Worm (Caenorhabditis elegans) whole organism, late embryonic: ENCODE data around the gene rpl-36.A.

Source experiments
- K02D7.2 ChIP-seq: sonication (generic microtip); optimal IDR thresholded peaks from 2 replicates; lab custom pipeline; 2017; ENCODE audit warnings: mild to moderate bottlenecking, missing genetic modification characterization, missing compliant biosample characterization
- K09A11.1 ChIP-seq: sonication (generic microtip); optimal IDR thresholded peaks from 2 replicates; lab custom pipeline; 2017; ENCODE audit warnings: antibody characterized with exemption, mild to moderate bottlenecking, missing genetic modification characterization, missing compliant biosample characterization; ENCODE audit not compliant: insufficient read depth
- Y22D7AL.16 ChIP-seq: sonication (generic microtip); optimal IDR thresholded peaks from 2 replicates; lab custom pipeline; 2016; ENCODE audit warnings: missing genetic modification characterization, missing compliant biosample characterization
- ahr-1 ChIP-seq: sonication (generic microtip); optimal IDR thresholded peaks from 2 replicates; lab custom pipeline; 2016; ENCODE audit warnings: missing genetic modification characterization, missing compliant biosample characterization
- ceh-14 ChIP-seq: sonication (generic microtip); optimal IDR thresholded peaks from 2 replicates; lab custom pipeline; 2016; ENCODE audit warnings: missing genotype, missing genetic modification characterization, missing compliant biosample characterization
- ceh-18 ChIP-seq: sonication (generic microtip); optimal IDR thresholded peaks from 2 replicates; lab custom pipeline; 2016; ENCODE audit warnings: missing genetic modification characterization, missing compliant biosample characterization
- ceh-19 ChIP-seq: fragments of 200-800 bp; sonication (Bioruptor generic); optimal IDR thresholded peaks from 2 replicates; lab custom pipeline; 2018; ENCODE audit warnings: mild to moderate bottlenecking, missing genetic modification characterization, missing compliant biosample characterization
- ceh-24 ChIP-seq: sonication (generic microtip); optimal IDR thresholded peaks from 2 replicates; lab custom pipeline; 2016; ENCODE audit warnings: mild to moderate bottlenecking, missing genetic modification characterization, missing compliant biosample characterization
- ceh-30 ChIP-seq: fragments of 150-350 bp; optimal IDR thresholded peaks from 2 replicates; lab custom pipeline; 2014; ENCODE audit warnings: missing biosample characterization, missing genetic modification characterization
- ceh-31 ChIP-seq: sonication (generic microtip); optimal IDR thresholded peaks from 2 replicates; lab custom pipeline; 2016; ENCODE audit warnings: missing genetic modification characterization, missing compliant biosample characterization
- ceh-34 ChIP-seq: sonication (generic microtip); optimal IDR thresholded peaks from 2 replicates; lab custom pipeline; 2016; ENCODE audit warnings: mild to moderate bottlenecking, missing genetic modification characterization, missing compliant biosample characterization
- ceh-45 ChIP-seq: fragments of 200-800 bp; sonication (Bioruptor generic); IDR thresholded peaks from 2 replicates; pipeline ENCODE4 v1.3.6; 2022; ENCODE audit warnings: missing genetic modification reagents, missing genetic modification characterization, missing compliant biosample characterization
- ceh-48 ChIP-seq: sonication (generic microtip); optimal IDR thresholded peaks from 2 replicates; lab custom pipeline; 2016; ENCODE audit warnings: missing genetic modification characterization, inconsistent platforms, missing compliant biosample characterization
- ceh-6 ChIP-seq: fragments of 200-800 bp; sonication (Bioruptor generic); optimal IDR thresholded peaks from 2 replicates; lab custom pipeline; 2018; ENCODE audit warnings: mild to moderate bottlenecking, missing genetic modification characterization, missing compliant biosample characterization
- dve-1 ChIP-seq: sonication (generic microtip); optimal IDR thresholded peaks from 2 replicates; lab custom pipeline; 2017; ENCODE audit warnings: antibody characterized with exemption, mild to moderate bottlenecking, missing genetic modification characterization, missing compliant biosample characterization
- elt-4 ChIP-seq: sonication (generic microtip); optimal IDR thresholded peaks from 2 replicates; lab custom pipeline; 2016; ENCODE audit warnings: missing genetic modification characterization, missing compliant biosample characterization
- fkh-10 ChIP-seq: fragments of 150-350 bp; optimal IDR thresholded peaks from 2 replicates; lab custom pipeline; 2014; ENCODE audit warnings: missing biosample characterization, missing genetic modification reagents, missing genetic modification characterization
- hlh-13 ChIP-seq: fragments of 200-800 bp; sonication (Bioruptor generic); optimal IDR thresholded peaks from 2 replicates; lab custom pipeline; 2018; ENCODE audit warnings: mild to moderate bottlenecking, missing genetic modification characterization, missing compliant biosample characterization
- hlh-6 ChIP-seq: sonication (generic microtip); optimal IDR thresholded peaks from 2 replicates; lab custom pipeline; 2016; ENCODE audit warnings: missing genotype, missing genetic modification characterization, missing compliant biosample characterization
- madf-2 ChIP-seq: sonication (generic microtip); optimal IDR thresholded peaks from 2 replicates; lab custom pipeline; 2017; ENCODE audit warnings: missing genetic modification characterization, missing compliant biosample characterization
- mec-3 ChIP-seq: sonication (generic microtip); optimal IDR thresholded peaks from 2 replicates; lab custom pipeline; 2016; ENCODE audit warnings: borderline replicate concordance, missing genetic modification characterization, missing compliant biosample characterization
- nfya-1 ChIP-seq: sonication (generic microtip); optimal IDR thresholded peaks from 2 replicates; lab custom pipeline; 2017; ENCODE audit warnings: missing genetic modification characterization, mild to moderate bottlenecking, missing compliant biosample characterization, antibody characterized with exemption, moderate library complexity
- nhr-11 ChIP-seq: fragments of 150-350 bp; optimal IDR thresholded peaks from 2 replicates; lab custom pipeline; 2014; ENCODE audit warnings: missing biosample characterization, missing genetic modification characterization
- npax-4 ChIP-seq: sonication (generic microtip); optimal IDR thresholded peaks from 2 replicates; lab custom pipeline; 2016; ENCODE audit warnings: missing genetic modification characterization, missing compliant biosample characterization
- odd-2 ChIP-seq: sonication (generic microtip); optimal IDR thresholded peaks from 2 replicates; lab custom pipeline; 2017; ENCODE audit warnings: antibody characterized with exemption, mild to moderate bottlenecking, missing genetic modification characterization, missing compliant biosample characterization
- pat-9 ChIP-seq: fragments of 200-800 bp; sonication (Bioruptor generic); optimal IDR thresholded peaks from 2 replicates; lab custom pipeline; 2018; ENCODE audit warnings: mild to moderate bottlenecking, missing genetic modification characterization, moderate library complexity, missing compliant biosample characterization
- pax-1 ChIP-seq: fragments of 150-350 bp; optimal IDR thresholded peaks from 2 replicates; lab custom pipeline; 2014; ENCODE audit warnings: missing biosample characterization, missing genetic modification characterization
- pqm-1 ChIP-seq: sonication (generic microtip); optimal IDR thresholded peaks from 2 replicates; lab custom pipeline; 2016; ENCODE audit warnings: missing genetic modification characterization, missing compliant biosample characterization
- ref-2 ChIP-seq: sonication (generic microtip); optimal IDR thresholded peaks from 2 replicates; lab custom pipeline; 2016; ENCODE audit warnings: missing genetic modification characterization, missing compliant biosample characterization
- rnt-1 ChIP-seq: sonication (generic microtip); optimal IDR thresholded peaks from 2 replicates; lab custom pipeline; 2016; ENCODE audit warnings: missing genetic modification characterization, missing compliant biosample characterization
- sox-4 ChIP-seq: sonication (generic microtip); optimal IDR thresholded peaks from 2 replicates; lab custom pipeline; 2017; ENCODE audit warnings: mild to moderate bottlenecking, missing genetic modification characterization, inconsistent platforms, missing compliant biosample characterization
- tbx-2 ChIP-seq: sonication (generic microtip); optimal IDR thresholded peaks from 2 replicates; lab custom pipeline; 2016; ENCODE audit warnings: missing genetic modification characterization, missing compliant biosample characterization
- unc-42 ChIP-seq: sonication (generic microtip); optimal IDR thresholded peaks from 2 replicates; lab custom pipeline; 2016; ENCODE audit warnings: missing genotype, missing genetic modification characterization, missing compliant biosample characterization
- unc-55 ChIP-seq: sonication (generic microtip); optimal IDR thresholded peaks from 2 replicates; lab custom pipeline; 2017; ENCODE audit warnings: missing biosample characterization, missing genetic modification reagents, missing genetic modification characterization
- zip-5 ChIP-seq: sonication (generic microtip); optimal IDR thresholded peaks from 2 replicates; lab custom pipeline; 2016; ENCODE audit warnings: missing genetic modification characterization, missing compliant biosample characterization

The rpl-36.A gene

ce11 chrII:11091577-11091976 is 5.4 kb downstream of the rpl-36.A start:
- TF ChIP-seq pax-1 (tag; lab: Kevin White, UChicago) (no peak), ceh-30 (tag; lab: Kevin White, UChicago) (no peak), unc-42 (tag; lab: Kevin White, UChicago) (peak; percentile 91), pqm-1 (no peak), fkh-10 (GFP tag; lab: Kevin White, UChicago) (peak; percentile 37), zip-5 (tag; lab: Kevin White, UChicago) (no peak), ceh-34 (no peak), ceh-48 (tag; lab: Kevin White, UChicago) (no peak), hlh-13 (GFP tag; lab: Kevin White, UChicago) (no peak), Y22D7AL.16 (tag; lab: Kevin White, UChicago) (no peak)

DNA sequence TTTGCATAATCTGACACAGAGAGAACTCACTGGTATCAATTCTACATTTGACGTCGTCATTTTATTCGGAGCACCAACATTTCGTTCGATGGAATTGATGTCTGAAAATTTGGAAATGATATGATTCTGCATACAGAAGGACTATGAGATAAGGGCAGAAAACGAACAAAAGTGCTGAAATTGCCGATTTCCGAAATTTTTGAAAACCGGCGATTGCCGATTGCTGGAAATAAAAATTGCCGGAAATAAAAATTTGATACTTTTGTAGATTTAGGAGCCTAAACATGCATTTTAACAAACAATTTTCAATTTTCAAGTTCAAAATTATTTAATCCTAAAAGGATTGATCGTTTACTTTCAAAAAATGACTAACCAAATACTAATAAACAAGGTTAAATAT is 7.6 kb downstream of the rpl-36.A start, which contains the start of gene unc-53:
TSS of gene unc-53 (minus strand) at position 101 of the 400 bp plus-strand sequence.
- TF ChIP-seq ceh-24 (no peak), ceh-34 (no peak), ceh-19 (GFP tag; lab: Kevin White, UChicago) (no peak), ceh-18 (tag; lab: Kevin White, UChicago) (no peak), pat-9 (tag; lab: Kevin White, UChicago) (no peak), tbx-2 (no peak), sox-4 (tag; lab: Kevin White, UChicago) (no peak), ref-2 (tag; lab: Kevin White, UChicago) (no peak), unc-55 (no peak), nfya-1 (no peak), ceh-45 (GFP tag; lab: Robert Waterston, UW) (no peak), hlh-6 (tag; lab: Kevin White, UChicago) (no peak), odd-2 (tag; lab: Kevin White, UChicago) (no peak), mec-3 (tag; lab: Kevin White, UChicago) (no peak), dve-1 (tag; lab: Kevin White, UChicago) (no peak), elt-4 (tag; lab: Kevin White, UChicago) (no peak), rnt-1 (tag; lab: Kevin White, UChicago) (no peak), ceh-30 (tag; lab: Kevin White, UChicago) (no peak)

ce11 chrII:11088137-11088536 is 8.9 kb downstream of the rpl-36.A start:
- TF ChIP-seq ahr-1 (no peak), ceh-6 (GFP tag; lab: Kevin White, UChicago) (peak; percentile 0), unc-42 (tag; lab: Kevin White, UChicago) (peak; percentile 97), ceh-31 (tag; lab: Kevin White, UChicago) (peak; percentile 5), madf-2 (tag; lab: Kevin White, UChicago) (no peak)

- TF ChIP-seq ceh-31 (tag; lab: Kevin White, UChicago) (peak; percentile 18), npax-4 (tag; lab: Kevin White, UChicago) (no peak), unc-42 (tag; lab: Kevin White, UChicago) (peak; percentile 77)
Observed at ce11 chrII:11086770-11087169, 10.2 kb downstream of the rpl-36.A start.

- TF ChIP-seq K09A11.1 (tag; lab: Kevin White, UChicago) (no peak), rnt-1 (tag; lab: Kevin White, UChicago) (peak; percentile 30), elt-4 (tag; lab: Kevin White, UChicago) (no peak)
Observed at ce11 chrII:11076550-11076949, 20.5 kb downstream of the rpl-36.A start.

DNA sequence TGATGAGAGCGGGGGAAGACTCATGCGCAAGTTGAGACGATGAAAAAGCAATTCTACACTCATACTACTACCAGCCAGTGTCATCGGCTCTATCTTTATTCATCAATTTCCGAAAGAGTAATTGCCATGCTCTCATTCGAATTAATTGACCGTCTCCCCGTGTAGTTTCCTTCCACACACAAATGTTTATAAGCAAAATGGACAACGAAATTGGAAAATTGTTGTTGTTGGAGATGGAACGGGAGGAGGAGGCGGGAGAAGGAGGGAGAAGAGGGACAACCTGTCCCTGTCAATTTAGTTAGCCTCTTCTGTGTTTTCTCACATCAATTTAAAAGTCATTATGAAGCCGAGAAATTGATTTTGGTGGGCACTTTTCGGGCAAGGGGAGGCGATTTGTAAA is 24.4 kb downstream of the rpl-36.A start:
- peak; percentile 0 for TF ChIP-seq unc-55
- peak; percentile 54 for TF ChIP-seq unc-42 (tag; lab: Kevin White, UChicago)
- peak; percentile 2 for TF ChIP-seq ceh-31 (tag; lab: Kevin White, UChicago)
- no peak for TF ChIP-seq nhr-11
- no peak for TF ChIP-seq K02D7.2
- TF ChIP-seq ceh-14 (tag; lab: Kevin White, UChicago), result peak; percentile 16
- TF ChIP-seq fkh-10 (GFP tag; lab: Kevin White, UChicago), result no peak
